Fruit fly (Drosophila melanogaster) Kc167 (cell line): ENCODE data around the gene Mt2.

ENCODE experiments used
- Myc ChIP-seq: fragments of >200 bp; optimal IDR thresholded peaks from 2 replicates; lab custom pipeline; 2017; ENCODE audit warnings: missing external identifiers
- Sin3A ChIP-seq: fragments of >200 bp; optimal IDR thresholded peaks from 2 replicates; lab custom pipeline; 2018; ENCODE audit warnings: missing external identifiers
- h ChIP-seq: fragments of >200 bp; optimal IDR thresholded peaks from 3 replicates; lab custom pipeline; 2018; ENCODE audit warnings: missing external identifiers
- insv ChIP-seq: fragments of >200 bp; optimal IDR thresholded peaks from 3 replicates; lab custom pipeline; 2018; ENCODE audit warnings: missing external identifiers
- psq ChIP-seq: fragments of >200 bp; optimal IDR thresholded peaks from 2 replicates; lab custom pipeline; 2017; ENCODE audit warnings: missing external identifiers
- ttk ChIP-seq: sonication (Bioruptor generic); optimal IDR thresholded peaks from 2 replicates; lab custom pipeline; 2017; ENCODE audit warnings: missing external identifiers

The Mt2 gene

dm6 chr2L:12078695-12079094, 17.6 kb upstream of the Mt2 start:
- no peak for TF ChIP-seq insv

- no peak for TF ChIP-seq insv
Measured at dm6 chr2L:12079827-12080381, 16.4 kb upstream of the Mt2 start.

dm6 chr2L:12081118-12081665, 15.1 kb upstream of the Mt2 start:
- TF ChIP-seq h (lab: Kevin White, UChicago) (no peak), psq (lab: Kevin White, UChicago) (no peak), Sin3A (lab: Kevin White, UChicago) (no peak)

- no peak for TF ChIP-seq Sin3A (lab: Kevin White, UChicago)
- TF ChIP-seq h (lab: Kevin White, UChicago): no peak
- no peak for TF ChIP-seq psq (lab: Kevin White, UChicago)
- no peak for TF ChIP-seq ttk
- no peak for TF ChIP-seq Myc (lab: Kevin White, UChicago)
- no peak for TF ChIP-seq insv
Measured at dm6 chr2L:12085010-12085409, 11.3 kb upstream of the Mt2 start.

dm6 chr2L:12085619-12086171, 10.6 kb upstream of the Mt2 start, which contains the start of gene prd:
TSS of gene prd (minus strand) at chr2L:12085827.
- TF ChIP-seq psq (lab: Kevin White, UChicago) (no peak), Myc (lab: Kevin White, UChicago) (no peak), h (lab: Kevin White, UChicago) (no peak), insv (no peak), ttk (no peak), Sin3A (lab: Kevin White, UChicago) (no peak)

dm6 chr2L:12087442-12087841, 8.9 kb upstream of the Mt2 start:
- TF ChIP-seq insv: no peak
- no peak for TF ChIP-seq Myc (lab: Kevin White, UChicago)
- no peak for TF ChIP-seq psq (lab: Kevin White, UChicago)
- no peak for TF ChIP-seq ttk
- no peak for TF ChIP-seq h (lab: Kevin White, UChicago)
- no peak for TF ChIP-seq Sin3A (lab: Kevin White, UChicago)

- TF ChIP-seq ttk (no peak), psq (lab: Kevin White, UChicago) (no peak), h (lab: Kevin White, UChicago) (no peak), insv (no peak), Sin3A (lab: Kevin White, UChicago) (no peak), Myc (lab: Kevin White, UChicago) (no peak)
Measured at dm6 chr2L:12089145-12089544, 7.2 kb upstream of the Mt2 start.

- TF ChIP-seq Sin3A (lab: Kevin White, UChicago): no peak
- TF ChIP-seq ttk: no peak
- TF ChIP-seq psq (lab: Kevin White, UChicago): no peak
- no peak for TF ChIP-seq Myc (lab: Kevin White, UChicago)
Measured at dm6 chr2L:12091522-12091921, 4.8 kb upstream of the Mt2 start, which contains the start of gene Pex19. TSS of gene Pex19 (plus strand) at chr2L:12091822.

dm6 chr2L:12092041-12092440, 4.3 kb upstream of the Mt2 start:
- TF ChIP-seq psq (lab: Kevin White, UChicago) (no peak), ttk (no peak), h (lab: Kevin White, UChicago) (no peak), insv (no peak), Myc (lab: Kevin White, UChicago) (no peak), Sin3A (lab: Kevin White, UChicago) (no peak)

dm6 chr2L:12092719-12093118, 3.6 kb upstream of the Mt2 start:
- TF ChIP-seq h (lab: Kevin White, UChicago) (no peak), Myc (lab: Kevin White, UChicago) (no peak), psq (lab: Kevin White, UChicago) (no peak), Sin3A (lab: Kevin White, UChicago) (no peak), ttk (no peak), insv (no peak)

- TF ChIP-seq Sin3A (lab: Kevin White, UChicago) (no peak), Myc (lab: Kevin White, UChicago) (no peak), psq (lab: Kevin White, UChicago) (no peak), insv (no peak), h (lab: Kevin White, UChicago) (no peak), ttk (no peak)
Measured at dm6 chr2L:12093652-12094051, 2.7 kb upstream of the Mt2 start.

- TF ChIP-seq Myc (lab: Kevin White, UChicago) (no peak), insv (no peak), psq (lab: Kevin White, UChicago) (no peak), ttk (no peak), Sin3A (lab: Kevin White, UChicago) (no peak), h (lab: Kevin White, UChicago) (no peak)
Measured at dm6 chr2L:12097698-12098097, 1.4 kb downstream of the Mt2 start, which contains the start of gene Ced-12. TSS of gene Ced-12 (plus strand) at chr2L:12097838.
